Worm (Caenorhabditis elegans): ENCODE data around the gene ugt-8.

Gene ugt-8

ce11 chrV:4889976-4890479, 13.7 kb upstream of the ugt-8 start, which contains the start of gene T19H12.2 (continued):
- TF ChIP-seq snpc-1.3 (tag; optimal IDR thresholded peaks at IDR 0.05; ENCODE audit: insufficient read depth) = peak; percentile 86
- TF ChIP-seq rec-8 (tag; optimal IDR thresholded peaks at IDR 0.05) = no peak
- no peak for TF ChIP-seq ztf-6 (GFP tag; IDR thresholded peaks at IDR 0.05)
- no peak for TF ChIP-seq bed-1 (GFP tag; IDR thresholded peaks at IDR 0.05)

- no peak for TF ChIP-seq B0261.1 (tag; optimal IDR thresholded peaks at IDR 0.05)
- TF ChIP-seq lin-35 (GFP tag; optimal IDR thresholded peaks at IDR 0.05) = no peak
- TF ChIP-seq F57C9.4 (tag; optimal IDR thresholded peaks at IDR 0.05) = no peak
- peak; percentile 81 for TF ChIP-seq zfh-2 (GFP tag; conservative IDR thresholded peaks at IDR 0.05)
- peak; percentile 70; the same call in 1 of the 2 replicates for TF ChIP-seq egrh-3 (GFP tag; IDR thresholded peaks at IDR 0.05)
Observed at ce11 chrV:4890781-4891180, 12.9 kb upstream of the ugt-8 start.

- TF ChIP-seq hlh-12 (tag; optimal IDR thresholded peaks at IDR 0.05) (no peak), hmg-1.2 (GFP tag; IDR thresholded peaks at IDR 0.05) (no peak), Y95B8A.8 (GFP tag; IDR thresholded peaks at IDR 0.05) (no peak), pbrm-1 (GFP tag; IDR thresholded peaks at IDR 0.05) (peak; percentile 62; the same call in 1 of the 2 replicates), F37B4.10 (GFP tag; IDR thresholded peaks at IDR 0.05) (no peak), athp-1 (tag; optimal IDR thresholded peaks at IDR 0.05) (no peak), cebp-2 (GFP tag; IDR thresholded peaks at IDR 0.05) (0 out of 2 replicates have a peak, but pooled peaks have one; percentile 74), attf-3 (GFP tag; conservative IDR thresholded peaks at IDR 0.05) (no peak), D2030.7 (GFP tag; IDR thresholded peaks at IDR 0.05) (peak; percentile 53), nhr-80 (tag; optimal IDR thresholded peaks at IDR 0.05) (no peak), nhr-179 (tag; optimal IDR thresholded peaks at IDR 0.05) (no peak), sptf-2 (GFP tag; optimal IDR thresholded peaks at IDR 0.05) (no peak), lin-54 (GFP tag; optimal IDR thresholded peaks at IDR 0.05) (peak; percentile 25), Y79H2A.3 (GFP tag; conservative IDR thresholded peaks at IDR 0.05) (peak; percentile 85; the same call in 1 of the 2 replicates), snpc-1.3 (tag; optimal IDR thresholded peaks at IDR 0.05; ENCODE audit: insufficient read depth) (peak; percentile 45), Y56A3A.18 (GFP tag; IDR thresholded peaks at IDR 0.05) (0 out of 2 replicates have a peak, but pooled peaks have one; percentile 6), aptf-3 (GFP tag; IDR thresholded peaks at IDR 0.05) (peak; percentile 6; the same call in 1 of the 2 replicates), ceh-40 (GFP tag; IDR thresholded peaks at IDR 0.05) (no peak), ztf-3 (GFP tag; optimal IDR thresholded peaks at IDR 0.05) (no peak), ZK185.1 (tag; optimal IDR thresholded peaks at IDR 0.05; ENCODE audit: poor library complexity, severe bottlenecking) (no peak), mxl-1 (tag; optimal IDR thresholded peaks at IDR 0.05) (peak; percentile 8), tlf-1 (GFP tag; optimal IDR thresholded peaks at IDR 0.05) (peak; percentile 53), B0035.1 (tag; optimal IDR thresholded peaks at IDR 0.05) (no peak), F57A8.1 (GFP tag; optimal IDR thresholded peaks at IDR 0.05) (no peak), B0261.1 (tag; optimal IDR thresholded peaks at IDR 0.05) (no peak), F22D6.2 (tag; optimal IDR thresholded peaks at IDR 0.05) (no peak), lag-1 (GFP tag; IDR thresholded peaks at IDR 0.05) (no peak), attf-5 (GFP tag; optimal IDR thresholded peaks at IDR 0.05) (no peak), nhr-27 (tag; optimal IDR thresholded peaks at IDR 0.05) (no peak), lin-40 (tag; optimal IDR thresholded peaks at IDR 0.05) (no peak), ztf-25 (GFP tag; IDR thresholded peaks at IDR 0.05) (no peak), F33H1.4 (GFP tag; IDR thresholded peaks at IDR 0.05) (peak; percentile 45), B0019.2 (GFP tag; conservative IDR thresholded peaks at IDR 0.05) (no peak), snpc-3.4 (tag; optimal IDR thresholded peaks at IDR 0.05) (peak; percentile 51), mes-4 (tag; optimal IDR thresholded peaks at IDR 0.05) (no peak), rcor-1 (GFP tag; IDR thresholded peaks at IDR 0.05) (peak; percentile 52; the same call in 1 of the 2 replicates), hmg-20 (GFP tag; IDR thresholded peaks at IDR 0.05) (no peak), zfh-2 (GFP tag; conservative IDR thresholded peaks at IDR 0.05) (no peak)
Observed at ce11 chrV:4891305-4891704, 12.4 kb upstream of the ugt-8 start.

Measured in whole organism, young adult.